Fruit fly (Drosophila melanogaster): ENCODE results near the gene CG7488.

The CG7488 gene

dm6 chr3R:12997550-12998233 lies 2.3 kb downstream of the CG7488 start, which contains the start of the genes CG17327, CG44194 and CG7518 (continued):
- peak; percentile 43 for TF ChIP-seq Dref (GFP tag; IDR thresholded peaks at IDR 0.05)
- no peak for TF ChIP-seq Fer3 (tag; optimal IDR thresholded peaks at IDR 0.05)
- no peak for TF ChIP-seq CG17912 (GFP tag; optimal IDR thresholded peaks at IDR 0.05)
- no peak for TF ChIP-seq zf30C (GFP tag; optimal IDR thresholded peaks at IDR 0.05)
- no peak for TF ChIP-seq Lim3 (GFP tag; IDR thresholded peaks at IDR 0.05)
- TF ChIP-seq CG4282 (GFP tag; optimal IDR thresholded peaks at IDR 0.05), result no peak
- TF ChIP-seq tgo (GFP tag; IDR thresholded peaks at IDR 0.05), result no peak
- TF ChIP-seq dimm (GFP tag; IDR thresholded peaks at IDR 0.05), result no peak
- TF ChIP-seq CG3847 (GFP tag; IDR thresholded peaks at IDR 0.05), result peak; percentile 24; the same call in 1 of the 2 replicates
- no peak for TF ChIP-seq CG43689 (GFP tag; IDR thresholded peaks at IDR 0.05)
- peak; percentile 30 for TF ChIP-seq lilli (GFP tag; optimal IDR thresholded peaks at IDR 0.05)
- TF ChIP-seq CG1832 (GFP tag; optimal IDR thresholded peaks at IDR 0.05), result no peak
- TF ChIP-seq ATbp (GFP tag; optimal IDR thresholded peaks at IDR 0.05), result no peak
- no peak for TF ChIP-seq CG14441 (GFP tag; IDR thresholded peaks at IDR 0.05)
- TF ChIP-seq rib (GFP tag; IDR thresholded peaks at IDR 0.05), result peak; percentile 77
- no peak for TF ChIP-seq gro (GFP tag; optimal IDR thresholded peaks at IDR 0.05)
- no peak for TF ChIP-seq abd-A (tag; optimal IDR thresholded peaks at IDR 0.05)
- no peak for TF ChIP-seq CG10147 (GFP tag; optimal IDR thresholded peaks at IDR 0.05)
- peak; percentile 10; the same call in 1 of the 3 replicates for TF ChIP-seq CG34224 (GFP tag; IDR thresholded peaks at IDR 0.05; ENCODE audit: partially characterized antibody)
- TF ChIP-seq bab2 (GFP tag; optimal IDR thresholded peaks at IDR 0.05), result peak; percentile 39
- TF ChIP-seq Sin3A (optimal IDR thresholded peaks at IDR 0.05), result peak; percentile 51
- TF ChIP-seq CG4360 (GFP tag; IDR thresholded peaks at IDR 0.05), result no peak
- no peak for TF ChIP-seq CG30431 (GFP tag; optimal IDR thresholded peaks at IDR 0.05)
- TF ChIP-seq CG11560 (tag; IDR thresholded peaks at IDR 0.05), result no peak
- TF ChIP-seq Fer2 (tag; optimal IDR thresholded peaks at IDR 0.05), result peak; percentile 14
- no peak for TF ChIP-seq Xbp1 (GFP tag; optimal IDR thresholded peaks at IDR 0.05)
- peak; percentile 16 for TF ChIP-seq fu2 (GFP tag; optimal IDR thresholded peaks at IDR 0.05)
- TF ChIP-seq CG6791 (GFP tag; IDR thresholded peaks at IDR 0.05; ENCODE audit: partially characterized antibody), result peak; percentile 42; the same call in 1 of the 3 replicates
- no peak for TF ChIP-seq CG6689 (GFP tag; IDR thresholded peaks at IDR 0.05)
- peak; percentile 0 for TF ChIP-seq CHES-1-like (GFP tag; optimal IDR thresholded peaks at IDR 0.05)
- 0 out of 2 replicates have a peak, but pooled peaks have one; percentile 12 for TF ChIP-seq CG32532 (GFP tag; IDR thresholded peaks at IDR 0.05)
- TF ChIP-seq sug (tag; optimal IDR thresholded peaks at IDR 0.05), result no peak
- TF ChIP-seq CG12299 (tag; optimal IDR thresholded peaks at IDR 0.05), result no peak
- peak; percentile 65 for TF ChIP-seq Med (GFP tag)
- TF ChIP-seq insv (GFP tag; optimal IDR thresholded peaks at IDR 0.05), result no peak
- no peak for TF ChIP-seq D (optimal IDR thresholded peaks at IDR 0.05)
- no peak for TF ChIP-seq D (GFP tag; optimal IDR thresholded peaks at IDR 0.05)
- TF ChIP-seq Gug (GFP tag; IDR thresholded peaks at IDR 0.05), result no peak; the same call in 3 of the 4 replicates
- peak; percentile 56 for TF ChIP-seq slbo (GFP tag; IDR thresholded peaks at IDR 0.05)
- peak; percentile 54 for TF ChIP-seq sens (GFP tag)
- TF ChIP-seq jigr1 (GFP tag; IDR thresholded peaks at IDR 0.05), result no peak
- peak; percentile 38 for TF ChIP-seq trem (tag; optimal IDR thresholded peaks at IDR 0.05)
- TF ChIP-seq E2f2 (GFP tag; IDR thresholded peaks at IDR 0.05), result peak; percentile 24; the same call in 1 of the 2 replicates
- no peak for TF ChIP-seq pb (GFP tag; optimal IDR thresholded peaks at IDR 0.05)
- TF ChIP-seq vvl (GFP tag; IDR thresholded peaks at IDR 0.05), result peak; percentile 21; the same call in 1 of the 2 replicates
- no peak for TF ChIP-seq btn (GFP tag; optimal IDR thresholded peaks at IDR 0.05)
- TF ChIP-seq emc (GFP tag; optimal IDR thresholded peaks at IDR 0.05), result no peak
- no peak for TF ChIP-seq CG3281 (GFP tag; optimal IDR thresholded peaks at IDR 0.05)
- TF ChIP-seq HmgZ (tag; optimal IDR thresholded peaks at IDR 0.05), result peak; percentile 2
- no peak for TF ChIP-seq CG2129 (GFP tag; IDR thresholded peaks at IDR 0.05; ENCODE audit: partially characterized antibody)
- TF ChIP-seq B-H1 (GFP tag; IDR thresholded peaks at IDR 0.05), result no peak
- no peak for TF ChIP-seq CG4820 (GFP tag; optimal IDR thresholded peaks at IDR 0.05)

Measured in whole organism, embryonic.